Worm (Caenorhabditis elegans): ENCODE results near the gene math-9.

DNA sequence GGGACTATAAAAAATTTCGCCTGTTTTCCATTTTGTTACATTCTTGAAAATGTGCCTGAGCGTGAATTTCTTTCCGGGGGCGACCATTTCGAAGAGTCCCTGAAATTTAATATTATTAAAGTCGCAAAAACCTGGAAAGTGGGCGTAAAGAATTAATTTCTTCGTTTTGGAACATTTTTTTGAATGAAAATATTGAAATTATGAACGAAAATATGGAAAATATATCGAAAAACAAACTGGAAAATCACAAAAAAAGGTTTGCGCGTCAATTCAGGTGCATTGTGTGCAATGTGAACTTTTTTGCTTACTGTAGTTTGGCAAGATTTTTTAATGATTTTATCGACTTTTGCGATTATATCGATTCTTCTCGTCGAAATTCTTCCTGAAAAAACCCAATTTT is 30.4 kb upstream of the math-9 start, which contains the start of gene bath-7:
- TF ChIP-seq him-1 (tag; optimal IDR thresholded peaks at IDR 0.05) = no peak
- TF ChIP-seq W03F9.2 (tag; optimal IDR thresholded peaks at IDR 0.05) = no peak

Data from whole organism, L4/young adult.